Fruit fly (Drosophila melanogaster): ENCODE results near the gene Dd.

Dd gene

DNA sequence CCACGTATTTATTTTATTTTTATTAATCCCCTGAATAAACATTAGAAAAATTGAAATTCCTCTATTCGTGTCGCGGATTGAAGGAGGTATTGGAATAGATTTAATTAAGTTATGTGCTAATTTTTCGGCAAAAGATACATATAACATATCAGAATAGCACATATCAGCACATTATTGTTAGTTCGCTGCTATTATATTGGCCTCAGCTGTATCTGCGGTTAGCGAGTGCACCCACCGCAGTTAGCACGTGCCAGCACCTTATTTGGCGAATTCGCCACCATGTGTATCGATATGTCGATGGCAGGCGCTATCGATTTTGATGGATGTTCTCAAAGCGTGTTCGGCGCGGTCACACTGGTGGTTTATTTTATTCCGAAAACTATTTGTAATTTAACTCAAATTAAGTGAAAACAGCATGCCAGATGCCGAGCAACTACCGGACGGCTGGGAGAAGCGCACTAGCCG lies 21.3 kb upstream of the Dd start, which contains the start of gene dod (continued):
- TF ChIP-seq slbo (GFP tag; IDR thresholded peaks at IDR 0.05) (peak; percentile 72), CG10147 (GFP tag; optimal IDR thresholded peaks at IDR 0.05) (peak; percentile 16), bsh (GFP tag; optimal IDR thresholded peaks at IDR 0.05) (peak in 1 of 2 experiments; percentile 56), Lim3 (GFP tag; IDR thresholded peaks at IDR 0.05) (no peak), CG12942 (GFP tag; optimal IDR thresholded peaks at IDR 0.05) (peak; percentile 47), fd64A (GFP tag; optimal IDR thresholded peaks at IDR 0.05) (no peak), CG14710 (tag; optimal IDR thresholded peaks at IDR 0.05) (peak; percentile 79), eyg (GFP tag; optimal IDR thresholded peaks at IDR 0.05) (no peak), CG11560 (tag; IDR thresholded peaks at IDR 0.05) (peak; percentile 45; the same call in 2 of the 3 replicates), Ada2b (GFP tag; IDR thresholded peaks at IDR 0.05) (no peak; the same call in 1 of the 2 replicates), sd (tag; optimal IDR thresholded peaks at IDR 0.05) (peak; percentile 93), unpg (GFP tag; optimal IDR thresholded peaks at IDR 0.05) (peak; percentile 55), pita (GFP tag; optimal IDR thresholded peaks at IDR 0.05) (peak; percentile 88), CG10209 (GFP tag; optimal IDR thresholded peaks at IDR 0.05) (peak; percentile 21), Jarid2 (GFP tag; optimal IDR thresholded peaks at IDR 0.05) (no peak), CG6254 (GFP tag; optimal IDR thresholded peaks at IDR 0.05) (no peak), tgo (GFP tag; IDR thresholded peaks at IDR 0.05) (no peak; the same call in 2 of the 3 replicates), hkb (optimal IDR thresholded peaks at IDR 0.05) (no peak), hkb (GFP tag; IDR thresholded peaks at IDR 0.05) (peak; percentile 41; the same call in 1 of the 2 replicates), gsb-n (tag; optimal IDR thresholded peaks at IDR 0.05) (no peak), CG4404 (GFP tag; IDR thresholded peaks at IDR 0.05) (0 out of 2 replicates have a peak, but pooled peaks have one; percentile 23), CG7839 (tag; optimal IDR thresholded peaks at IDR 0.05) (no peak), run (tag; optimal IDR thresholded peaks at IDR 0.05) (peak; percentile 29), GATAe (GFP tag; conservative IDR thresholded peaks at IDR 0.05) (no peak), Dll (GFP tag; IDR thresholded peaks at IDR 0.05; ENCODE audit: partially characterized antibody) (peak; percentile 69), CG12219 (GFP tag; optimal IDR thresholded peaks at IDR 0.05) (peak; percentile 37), CG10654 (GFP tag; optimal IDR thresholded peaks at IDR 0.05) (no peak), Side (GFP tag; optimal IDR thresholded peaks at IDR 0.05) (peak; percentile 20), D19B (GFP tag; optimal IDR thresholded peaks at IDR 0.05) (no peak), CG2678 (tag; optimal IDR thresholded peaks at IDR 0.05) (no peak), zf30C (GFP tag; optimal IDR thresholded peaks at IDR 0.05) (no peak), CG13296 (GFP tag; optimal IDR thresholded peaks at IDR 0.05) (peak; percentile 24), CG16813 (GFP tag; IDR thresholded peaks at IDR 0.05; ENCODE audit: partially characterized antibody) (peak; percentile 79), CG17328 (GFP tag; IDR thresholded peaks at IDR 0.05) (peak; percentile 64), maf-S (GFP tag; optimal IDR thresholded peaks at IDR 0.05) (no peak), wek (GFP tag; optimal IDR thresholded peaks at IDR 0.05) (peak; percentile 12), CG17612 (GFP tag; IDR thresholded peaks at IDR 0.05) (no peak), HHEX (GFP tag; optimal IDR thresholded peaks at IDR 0.05) (peak; percentile 13), al (GFP tag; IDR thresholded peaks at IDR 0.05) (0 out of 2 replicates have a peak, but pooled peaks have one; percentile 32), Optix (GFP tag; IDR thresholded peaks at IDR 0.05) (no peak), HLH4C (GFP tag; IDR thresholded peaks at IDR 0.05; ENCODE audit: partially characterized antibody) (peak; percentile 59), MBD-R2 (GFP tag; IDR thresholded peaks at IDR 0.05) (peak; percentile 98), CG18262 (tag; optimal IDR thresholded peaks at IDR 0.05) (peak; percentile 54), CG16863 (GFP tag; optimal IDR thresholded peaks at IDR 0.05) (peak; percentile 14), CG9609 (GFP tag; optimal IDR thresholded peaks at IDR 0.05) (peak; percentile 35), Oaz (GFP tag; IDR thresholded peaks at IDR 0.05) (no peak), ttk (GFP tag; IDR thresholded peaks at IDR 0.05) (peak; percentile 17; the same call in 1 of the 2 replicates), CG10565 (GFP tag; optimal IDR thresholded peaks at IDR 0.05) (no peak), CG34224 (GFP tag; IDR thresholded peaks at IDR 0.05; ENCODE audit: partially characterized antibody) (peak; percentile 65; the same call in 2 of the 3 replicates), ase (GFP tag; IDR thresholded peaks at IDR 0.05) (no peak)

All from whole organism, embryonic.